Worm (Caenorhabditis elegans): ENCODE results near the gene C48B4.7.

Gene C48B4.7

DNA sequence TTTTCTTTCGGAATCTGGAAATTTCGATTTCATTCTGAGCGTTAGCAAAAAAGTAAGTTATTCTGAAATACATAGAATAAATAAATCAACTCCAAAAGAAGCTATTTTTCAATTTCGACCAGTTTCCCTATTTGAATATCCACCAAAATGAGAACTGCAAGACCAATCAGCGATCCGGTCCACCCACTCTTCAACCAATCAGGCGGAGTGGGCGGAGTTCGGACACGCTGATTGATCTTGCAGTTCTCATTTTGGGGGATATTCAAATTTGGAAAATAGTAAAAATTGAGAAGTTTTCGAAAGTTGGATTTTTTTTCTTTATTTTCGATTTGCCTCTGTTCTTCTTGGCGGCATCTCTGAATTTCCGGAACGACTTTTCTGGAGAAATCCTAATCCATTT, 11.6 kb upstream of the C48B4.7 start:
- peak; percentile 72 for TF ChIP-seq gmeb-1 (tag; optimal IDR thresholded peaks at IDR 0.05)
- TF ChIP-seq egl-27 (tag; optimal IDR thresholded peaks at IDR 0.05): no peak
- TF ChIP-seq lsy-2 (tag; optimal IDR thresholded peaks at IDR 0.05): peak in 1 of 2 experiments; percentile 48

DNA sequence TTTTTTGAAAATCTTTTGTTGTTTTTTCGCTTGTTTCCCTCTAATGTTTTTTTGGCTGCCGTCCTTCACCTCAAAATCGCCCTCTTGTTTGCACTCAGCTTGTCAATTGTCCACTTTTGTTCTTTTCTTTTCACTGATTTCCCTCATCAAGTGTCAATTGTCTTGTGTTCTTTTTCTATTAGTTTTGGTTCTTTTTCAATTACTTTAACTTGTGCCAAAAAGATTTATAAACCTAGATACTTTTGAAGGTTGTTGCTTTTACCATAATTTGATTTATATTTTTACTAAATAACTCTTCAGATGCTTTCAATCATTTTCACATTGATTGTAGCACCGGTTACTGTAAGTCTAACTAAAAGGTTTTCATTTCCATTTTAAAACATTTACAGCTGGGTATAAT, 9.2 kb upstream of the C48B4.7 start, which contains the start of gene C48B4.13:
C48B4.13 (plus strand) TSS at position 301 of the 400 bp plus-strand sequence.
- TF ChIP-seq ama-1 (optimal IDR thresholded peaks at IDR 0.05) (no peak), dmd-4 (tag; optimal IDR thresholded peaks at IDR 0.05) (no peak), egl-27 (tag; optimal IDR thresholded peaks at IDR 0.05) (no peak), nhr-25 (tag; optimal IDR thresholded peaks at IDR 0.05) (no peak), nhr-10 (tag; optimal IDR thresholded peaks at IDR 0.05) (no peak), unc-39 (tag; optimal IDR thresholded peaks at IDR 0.05) (no peak), nhr-23 (tag; optimal IDR thresholded peaks at IDR 0.05) (no peak), zag-1 (tag; optimal IDR thresholded peaks at IDR 0.05) (no peak), blmp-1 (tag; optimal IDR thresholded peaks at IDR 0.05; ENCODE audit: insufficient read depth) (no peak), ztf-11 (tag; optimal IDR thresholded peaks at IDR 0.05) (no peak), lin-13 (GFP tag; optimal IDR thresholded peaks at IDR 0.05) (no peak), gmeb-1 (tag; optimal IDR thresholded peaks at IDR 0.05) (no peak)

- TF ChIP-seq peb-1 (tag; optimal IDR thresholded peaks at IDR 0.05): no peak
- no peak for TF ChIP-seq ceh-82 (tag; optimal IDR thresholded peaks at IDR 0.05)
- TF ChIP-seq aly-2 (tag; optimal IDR thresholded peaks at IDR 0.05): no peak
- no peak for TF ChIP-seq nhr-6 (tag; optimal IDR thresholded peaks at IDR 0.05)
- no peak for TF ChIP-seq skn-1 (tag; optimal IDR thresholded peaks at IDR 0.05)
- no peak for TF ChIP-seq sma-3 (GFP tag; optimal IDR thresholded peaks at IDR 0.05)
- no peak for TF ChIP-seq nhr-11 (tag; optimal IDR thresholded peaks at IDR 0.05)
- no peak for TF ChIP-seq zag-1 (tag; optimal IDR thresholded peaks at IDR 0.05)
- TF ChIP-seq R02D3.7 (tag; optimal IDR thresholded peaks at IDR 0.05): no peak
- TF ChIP-seq F13H6.1 (tag; optimal IDR thresholded peaks at IDR 0.05): no peak
- no peak for TF ChIP-seq snpc-4 (tag; optimal IDR thresholded peaks at IDR 0.05)
Observed at ce11 chrIII:9565973-9566372, 6.7 kb upstream of the C48B4.7 start, which contains the start of gene C48B4.11. C48B4.11 (minus strand) TSS chrIII:9566115.

- TF ChIP-seq nhr-77 (tag; optimal IDR thresholded peaks at IDR 0.05): no peak
- TF ChIP-seq mab-5 (tag; optimal IDR thresholded peaks at IDR 0.05): no peak
- no peak for TF ChIP-seq F13H6.1 (tag; optimal IDR thresholded peaks at IDR 0.05)
- TF ChIP-seq mbf-1 (tag; optimal IDR thresholded peaks at IDR 0.05): no peak
- no peak for TF ChIP-seq elt-1 (tag; optimal IDR thresholded peaks at IDR 0.05)
- no peak for TF ChIP-seq snpc-4 (tag; optimal IDR thresholded peaks at IDR 0.05)
- no peak for TF ChIP-seq aly-2 (tag; optimal IDR thresholded peaks at IDR 0.05)
- TF ChIP-seq nhr-12 (tag; optimal IDR thresholded peaks at IDR 0.05): no peak
Observed at ce11 chrIII:9564410-9564809, 5.2 kb upstream of the C48B4.7 start, which contains the start of gene C48B4.10. C48B4.10 (minus strand) TSS chrIII:9564510.

DNA sequence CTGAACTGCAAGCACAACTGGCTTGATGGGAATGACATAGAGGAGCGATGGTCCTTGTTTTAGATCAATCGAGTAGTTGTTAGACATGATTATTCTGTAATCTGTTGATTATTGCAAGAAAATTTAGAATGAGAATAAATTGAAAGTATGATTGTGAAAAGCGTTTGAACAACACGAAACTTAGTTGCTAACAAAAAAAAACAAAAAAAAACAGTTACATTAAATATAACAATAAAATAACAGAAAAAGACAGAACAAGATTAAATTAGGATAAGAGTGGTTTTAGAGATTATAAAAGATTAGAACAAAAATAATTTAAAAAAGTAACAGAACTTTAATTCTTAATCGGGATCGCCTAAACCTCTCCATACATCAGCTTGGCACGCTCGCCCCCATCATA, 4.0 kb upstream of the C48B4.7 start, which contains the start of gene C48B4.9:
C48B4.9 (minus strand) TSS at position 101 of the 400 bp plus-strand sequence.
- TF ChIP-seq nhr-12 (tag; optimal IDR thresholded peaks at IDR 0.05) (no peak), elt-3 (tag; optimal IDR thresholded peaks at IDR 0.05) (no peak), unc-62 (GFP tag; optimal IDR thresholded peaks at IDR 0.05) (no peak), ztf-4 (tag; optimal IDR thresholded peaks at IDR 0.05) (no peak), lin-39 (tag; optimal IDR thresholded peaks at IDR 0.05) (no peak), ama-1 (optimal IDR thresholded peaks at IDR 0.05) (no peak), fos-1 (tag; optimal IDR thresholded peaks at IDR 0.05) (no peak), snpc-4 (tag; optimal IDR thresholded peaks at IDR 0.05) (no peak), blmp-1 (tag; optimal IDR thresholded peaks at IDR 0.05; ENCODE audit: insufficient read depth) (no peak), skn-1 (tag; optimal IDR thresholded peaks at IDR 0.05) (no peak), crh-2 (tag; optimal IDR thresholded peaks at IDR 0.05) (no peak), Y55F3AM.14 (GFP tag; optimal IDR thresholded peaks at IDR 0.05) (no peak), ZK546.5 (tag; optimal IDR thresholded peaks at IDR 0.05) (no peak), nhr-6 (tag; optimal IDR thresholded peaks at IDR 0.05) (no peak), unc-55 (GFP tag; optimal IDR thresholded peaks at IDR 0.05) (no peak), lsy-2 (tag; optimal IDR thresholded peaks at IDR 0.05) (no peak), egl-27 (tag; optimal IDR thresholded peaks at IDR 0.05) (no peak), F13H6.1 (tag; optimal IDR thresholded peaks at IDR 0.05) (no peak), unc-39 (tag; optimal IDR thresholded peaks at IDR 0.05) (no peak)
